Worm (Caenorhabditis elegans) whole organism, L4 larva: Measurements from ENCODE around the gene ZK632.4.
A peak's percentile ranks its signal among the peaks of the same experiment; 100 is the strongest.

ENCODE experiments used
- F44E2.7 ChIP-seq: fragments of 200-800 bp; sonication (Bioruptor generic); IDR thresholded peaks from 2 replicates; pipeline ENCODE4 v2.1.2; 2022; ENCODE audit warnings: missing genetic modification characterization, missing compliant biosample characterization
- R02D3.7 ChIP-seq: fragments of 150-350 bp; sonication (generic microtip); optimal IDR thresholded peaks from 3 replicates; lab custom pipeline; 2014; ENCODE audit warnings: missing biosample characterization, missing genetic modification characterization
- T20F7.1 ChIP-seq: fragments of 200-800 bp; sonication (Bioruptor generic); optimal IDR thresholded peaks from 2 replicates; lab custom pipeline; 2018; ENCODE audit warnings: mild to moderate bottlenecking, missing genetic modification characterization, missing compliant biosample characterization
- Y48G9A.11 ChIP-seq: fragments of 200-800 bp; sonication (Bioruptor generic); IDR thresholded peaks from 2 replicates; pipeline ENCODE4 v1.3.6; 2022; ENCODE audit warnings: missing genetic modification reagents, missing genetic modification characterization, missing compliant biosample characterization
- ZK337.2 ChIP-seq: fragments of 200-800 bp; sonication (Bioruptor generic); IDR thresholded peaks from 2 replicates; pipeline ENCODE4 v1.3.6; 2022; ENCODE audit warnings: missing genetic modification reagents, missing genetic modification characterization, missing compliant biosample characterization
- aha-1 ChIP-seq: fragments of 150-350 bp; peaks from one replicate; lab custom pipeline; 2014; ENCODE audit warnings: missing biosample characterization, missing genetic modification characterization
- ctbp-1 ChIP-seq: fragments of 200-800 bp; sonication (Bioruptor generic); IDR thresholded peaks from 2 replicates; pipeline ENCODE4 v1.3.6; 2022; ENCODE audit warnings: missing genetic modification reagents, missing genetic modification characterization, missing compliant biosample characterization
- daf-16 ChIP-seq, 3 experiments: sonication (generic microtip); optimal IDR thresholded peaks; 2 replicates each; lab custom pipeline; 2016 to 2017; ENCODE audit warnings: missing genetic modification characterization in 3 of 3, missing genetic modification reagents in 3 of 3, mild to moderate bottlenecking in 2 of 3, missing compliant biosample characterization in 2 of 3, missing biosample characterization in 1 of 3, moderate library complexity in 1 of 3
- dmd-6 ChIP-seq: fragments of 200-800 bp; sonication (Bioruptor generic); IDR thresholded peaks from 2 replicates; pipeline ENCODE4 v1.3.6; 2022; ENCODE audit warnings: missing genetic modification reagents, missing genetic modification characterization, missing compliant biosample characterization
- dpl-1 ChIP-seq: fragments of 150-350 bp; optimal IDR thresholded peaks from 2 replicates; lab custom pipeline; 2014; ENCODE audit warnings: missing biosample characterization, missing genetic modification reagents, missing genetic modification characterization
- duxl-1 ChIP-seq: sonication (generic microtip); optimal IDR thresholded peaks from 2 replicates; lab custom pipeline; 2016; ENCODE audit warnings: mild to moderate bottlenecking, missing genetic modification characterization, moderate library complexity, missing compliant biosample characterization; ENCODE audit not compliant: poor library complexity
- dve-1 ChIP-seq: sonication (generic microtip); optimal IDR thresholded peaks from 2 replicates; lab custom pipeline; 2017; ENCODE audit warnings: antibody characterized with exemption, mild to moderate bottlenecking, missing genetic modification characterization, missing compliant biosample characterization; ENCODE audit not compliant: insufficient read depth
- hlh-11 ChIP-seq: fragments of 200-800 bp; sonication (Bioruptor generic); optimal IDR thresholded peaks from 2 replicates; lab custom pipeline; 2018; ENCODE audit warnings: mild to moderate bottlenecking, missing genetic modification characterization, missing compliant biosample characterization
- hlh-30 ChIP-seq: sonication (generic microtip); optimal IDR thresholded peaks from 2 replicates; lab custom pipeline; 2017; ENCODE audit warnings: antibody characterized with exemption, mild to moderate bottlenecking, missing genetic modification characterization, missing compliant biosample characterization; ENCODE audit not compliant: insufficient read depth
- lim-7 ChIP-seq: fragments of 200-800 bp; sonication (Bioruptor generic); IDR thresholded peaks from 2 replicates; pipeline ENCODE4 v1.3.6; 2022; ENCODE audit warnings: missing genetic modification characterization, missing compliant biosample characterization
- lin-1 ChIP-seq: fragments of 200-800 bp; sonication (Bioruptor generic); IDR thresholded peaks from 2 replicates; pipeline ENCODE4 v1.3.6; 2022; ENCODE audit warnings: missing genetic modification reagents, missing genetic modification characterization, missing compliant biosample characterization
- lin-38 ChIP-seq: fragments of 200-800 bp; sonication (Bioruptor generic); IDR thresholded peaks from 2 replicates; pipeline ENCODE4 v1.3.6; 2022; ENCODE audit warnings: missing genetic modification reagents, missing genetic modification characterization, missing compliant biosample characterization
- lsy-2 ChIP-seq, 2 experiments: fragments of 150-350 bp in 1 of 2; sonication (generic microtip) in 1 of 2; optimal IDR thresholded peaks; 2 replicates each; lab custom pipeline; 2014 to 2017; ENCODE audit warnings: missing biosample characterization in 2 of 2, missing genetic modification characterization in 2 of 2
- mdl-1 ChIP-seq, 2 experiments: fragments of 150-350 bp in 1 of 2; sonication (generic microtip) in 1 of 2; optimal IDR thresholded peaks; 2 replicates each; lab custom pipeline; 2014 to 2017; ENCODE audit warnings: missing biosample characterization in 2 of 2, missing genetic modification characterization in 2 of 2
- mep-1 ChIP-seq: fragments of 150-350 bp; sonication (generic microtip); optimal IDR thresholded peaks from 3 replicates; lab custom pipeline; 2014; ENCODE audit warnings: missing biosample characterization, missing genetic modification characterization
- mes-2 ChIP-seq: sonication (generic microtip); optimal IDR thresholded peaks from 2 replicates; lab custom pipeline; 2016; ENCODE audit warnings: missing genotype, mild to moderate bottlenecking, missing genetic modification characterization, missing compliant biosample characterization; ENCODE audit not compliant: poor library complexity, severe bottlenecking
- mxl-3 ChIP-seq: fragments of 200-800 bp; sonication (Bioruptor generic); optimal IDR thresholded peaks from 2 replicates; lab custom pipeline; 2018; ENCODE audit warnings: mild to moderate bottlenecking, missing genetic modification characterization, missing compliant biosample characterization
- nhr-11 ChIP-seq: fragments of 150-350 bp; optimal IDR thresholded peaks from 2 replicates; lab custom pipeline; 2014; ENCODE audit warnings: missing biosample characterization, missing genetic modification characterization
- nhr-111 ChIP-seq: fragments of 200-800 bp; sonication (Bioruptor generic); optimal IDR thresholded peaks from 2 replicates; lab custom pipeline; 2018; ENCODE audit warnings: mild to moderate bottlenecking, missing genetic modification characterization, missing compliant biosample characterization
- nhr-237 ChIP-seq: sonication (generic microtip); optimal IDR thresholded peaks from 2 replicates; lab custom pipeline; 2017; ENCODE audit warnings: missing biosample characterization, missing genetic modification characterization
- nhr-28 ChIP-seq: fragments of 150-350 bp; optimal IDR thresholded peaks from 2 replicates; lab custom pipeline; 2014; ENCODE audit warnings: missing biosample characterization, missing genetic modification characterization
- nhr-6 ChIP-seq: fragments of 150-350 bp; optimal IDR thresholded peaks from 2 replicates; lab custom pipeline; 2014; ENCODE audit warnings: missing biosample characterization, missing genetic modification characterization
- pha-4 ChIP-seq, 2 experiments: fragments of 150-350 bp in 1 of 2; fragments of 200-800 bp in 1 of 2; sonication (Bioruptor generic) in 1 of 2; IDR thresholded peaks in 1 of 2; optimal IDR thresholded peaks in 1 of 2; 2 replicates each; pipeline versions ENCODE4 v1.3.6 to Lab custom; 2014 to 2022; ENCODE audit warnings: missing genetic modification characterization in 2 of 2, missing genetic modification reagents in 2 of 2, missing biosample characterization in 1 of 2, missing compliant biosample characterization in 1 of 2
- rbr-2 ChIP-seq: sonication (generic microtip); optimal IDR thresholded peaks from 2 replicates; lab custom pipeline; 2016; ENCODE audit warnings: missing genotype, missing genetic modification characterization, missing compliant biosample characterization
- saeg-2 ChIP-seq: fragments of 200-800 bp; sonication (Bioruptor generic); IDR thresholded peaks from 2 replicates; pipeline ENCODE4 v1.3.6; 2022; ENCODE audit warnings: missing genetic modification reagents, missing genetic modification characterization, missing compliant biosample characterization
- set-16 ChIP-seq: fragments of 200-800 bp; sonication (Bioruptor generic); IDR thresholded peaks from 2 replicates; pipeline ENCODE4 v1.3.6; 2022; ENCODE audit warnings: missing genetic modification reagents, missing genetic modification characterization, missing compliant biosample characterization
- tag-97 ChIP-seq: fragments of 200-800 bp; sonication (Bioruptor generic); IDR thresholded peaks from 2 replicates; pipeline ENCODE4 v1.3.6; 2022; ENCODE audit warnings: missing genetic modification characterization, missing compliant biosample characterization
- unc-130 ChIP-seq: sonication (generic microtip); optimal IDR thresholded peaks from 2 replicates; lab custom pipeline; 2016; ENCODE audit warnings: missing genetic modification reagents, missing genetic modification characterization, missing compliant biosample characterization
- unc-62 ChIP-seq, 3 experiments: fragments of 150-350 bp in 1 of 3; sonication (generic microtip); optimal IDR thresholded peaks in 2 of 3; peaks in 1 of 3; 1 replicate in 1 of 3; 2 replicates in 2 of 3; lab custom pipeline; 2014 to 2017; ENCODE audit warnings: missing biosample characterization in 3 of 3, missing genetic modification characterization in 3 of 3, missing genetic modification reagents in 3 of 3, missing genotype in 1 of 3
- zfp-2 ChIP-seq: sonication (generic microtip); optimal IDR thresholded peaks from 2 replicates; lab custom pipeline; 2016; ENCODE audit warnings: mild to moderate bottlenecking, missing genetic modification characterization, missing compliant biosample characterization
- zfp-3 ChIP-seq: fragments of 200-800 bp; sonication (Bioruptor generic); conservative IDR thresholded peaks from 2 replicates; pipeline ENCODE4 v1.3.6; 2022; ENCODE audit warnings: missing genetic modification reagents, missing genetic modification characterization, missing compliant biosample characterization
- zip-11 ChIP-seq: fragments of 200-800 bp; sonication (Bioruptor generic); IDR thresholded peaks from 2 replicates; pipeline ENCODE4 v1.3.6; 2022; ENCODE audit warnings: missing genetic modification characterization, missing compliant biosample characterization
- ztf-7 ChIP-seq: fragments of 150-350 bp; optimal IDR thresholded peaks from 2 replicates; lab custom pipeline; 2014; ENCODE audit warnings: missing biosample characterization, missing genetic modification characterization

The ZK632.4 gene

DNA sequence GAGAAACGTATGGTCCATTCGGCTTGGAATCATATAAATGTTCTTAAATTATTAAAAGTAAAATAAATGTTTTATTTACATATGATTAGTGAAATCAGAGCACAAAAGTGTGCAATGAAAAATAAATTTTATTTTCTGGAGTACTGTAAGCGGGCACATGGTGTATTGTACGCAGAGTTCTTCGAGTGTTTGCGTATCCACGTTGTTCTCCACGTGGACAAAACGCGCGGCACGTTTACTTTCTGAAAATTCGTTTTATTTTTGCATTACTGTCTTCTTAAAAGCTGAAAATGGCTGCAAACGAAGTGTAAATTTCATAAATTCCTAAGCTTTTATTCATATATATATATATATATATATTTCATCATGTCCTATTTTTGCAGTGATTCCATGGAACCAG is 25.3 kb upstream of the ZK632.4 start:
- TF ChIP-seq lin-38 (GFP tag; lab: Robert Waterston, UW) (peak; percentile 42), nhr-237 (tag; lab: Kevin White, UChicago) (no peak), unc-130 (GFP tag; lab: Kevin White, UChicago) (peak; percentile 2)

DNA sequence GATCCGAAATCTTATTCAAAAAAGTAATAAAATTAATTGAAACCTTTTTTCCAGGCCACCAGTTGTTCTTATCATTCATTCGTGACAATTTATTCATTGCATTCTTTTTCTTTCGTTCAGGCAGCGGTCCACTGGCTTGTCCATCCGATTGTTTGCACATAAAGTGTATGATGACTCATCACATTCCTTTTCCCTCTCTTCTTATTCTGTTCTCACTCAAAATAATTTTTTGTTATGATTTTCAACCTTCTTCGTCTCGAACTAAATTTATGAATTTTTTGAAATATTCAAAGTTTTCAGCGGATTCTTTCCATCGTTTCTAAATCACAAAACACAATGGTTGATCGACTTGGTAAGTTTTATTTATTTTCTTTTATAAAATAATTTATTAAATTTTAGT is 23.2 kb upstream of the ZK632.4 start, which contains the start of gene ZK632.12:
Gene ZK632.12 (plus strand): TSS at position 301 of the 400 bp plus-strand sequence.
- TF ChIP-seq Y48G9A.11 (GFP tag; lab: Robert Waterston, UW) (no peak), pha-4 (GFP tag; IDR thresholded peaks at IDR 0.05; lab: Robert Waterston, UW) (no peak), pha-4 (tag; optimal IDR thresholded peaks at IDR 0.05; lab: Kevin White, UChicago) (peak; percentile 20), lsy-2 (tag; optimal IDR thresholded peaks at IDR 0.05; lab: Kevin White, UChicago) (peak in 1 of 2 experiments; percentile 15), aha-1 (tag; lab: Kevin White, UChicago) (peak; percentile 33), zfp-3 (GFP tag; lab: Robert Waterston, UW) (no peak), zfp-2 (no peak), nhr-28 (tag; lab: Kevin White, UChicago) (no peak), nhr-6 (tag; lab: Kevin White, UChicago) (peak; percentile 48), unc-130 (GFP tag; lab: Kevin White, UChicago) (no peak), dve-1 (peak; percentile 19), nhr-237 (tag; lab: Kevin White, UChicago) (no peak)

DNA sequence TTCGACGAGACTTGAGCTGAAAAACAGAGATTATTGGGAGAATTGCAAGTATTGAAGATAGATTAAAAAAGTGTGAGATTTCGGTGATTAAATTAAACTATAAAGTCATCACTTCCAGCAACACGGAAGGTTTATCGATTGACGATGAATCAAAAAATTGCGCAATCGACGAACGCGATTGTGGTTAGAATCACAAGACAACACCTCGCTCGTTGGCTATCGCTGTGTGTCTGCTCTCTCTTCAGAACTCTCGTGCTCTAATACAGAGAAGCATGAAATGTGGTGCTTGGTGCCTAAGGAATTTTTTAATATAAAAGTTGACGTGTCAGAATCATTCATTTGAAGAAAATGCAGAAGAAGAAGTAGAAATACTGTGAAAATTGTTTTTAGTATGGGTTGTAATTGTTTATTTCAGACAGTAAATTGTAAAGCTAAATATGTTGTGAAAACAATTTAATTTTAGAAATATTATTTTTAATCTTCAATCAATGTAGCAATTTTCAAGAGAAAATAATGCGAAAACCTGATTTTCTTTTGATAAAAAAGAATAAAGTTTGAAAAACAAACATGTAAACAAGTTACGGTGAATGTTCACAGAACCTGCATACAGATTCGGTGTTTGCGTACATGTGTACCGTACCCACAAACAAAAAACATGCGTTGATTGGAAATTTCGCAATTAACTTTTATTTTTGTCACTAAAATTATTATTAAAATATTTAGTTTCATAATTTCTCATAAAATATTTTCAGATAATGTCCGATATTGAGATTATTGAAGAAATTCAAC is 20.1 kb upstream of the ZK632.4 start, which contains the start of the genes ZK632.10 and ZK632.11:
Gene ZK632.10 (minus strand): TSS at position 560 of the 789 bp plus-strand sequence.
Gene ZK632.11 (plus strand): TSS at position 753 of the 789 bp plus-strand sequence.
- TF ChIP-seq dmd-6 (GFP tag; lab: Robert Waterston, UW) (peak; percentile 52), lim-7 (GFP tag; lab: Robert Waterston, UW) (peak; percentile 16; the same call in 1 of the 2 replicates), zip-11 (GFP tag; lab: Robert Waterston, UW) (no peak), ctbp-1 (GFP tag; lab: Robert Waterston, UW) (0 out of 2 replicates have a peak, but pooled peaks have one; percentile 28), mdl-1 (tag; optimal IDR thresholded peaks at IDR 0.05; lab: Kevin White, UChicago) (peak; percentile 35 to 72), hlh-11 (tag; lab: Kevin White, UChicago) (peak; percentile 26), mep-1 (tag; lab: Kevin White, UChicago) (peak; percentile 53), R02D3.7 (tag; lab: Kevin White, UChicago) (no peak), nhr-11 (no peak), rbr-2 (tag; lab: Kevin White, UChicago) (peak; percentile 6), lin-1 (0 out of 2 replicates have a peak, but pooled peaks have one; percentile 7), tag-97 (no peak), daf-16 (GFP tag; optimal IDR thresholded peaks at IDR 0.05; lab: Kevin White, UChicago) (peak in 1 of 2 experiments; percentile 27), daf-16 (tag; optimal IDR thresholded peaks at IDR 0.05; lab: Kevin White, UChicago) (peak; percentile 93), nhr-111 (GFP tag; lab: Kevin White, UChicago) (no peak), saeg-2 (GFP tag; lab: Robert Waterston, UW) (no peak), T20F7.1 (GFP tag; lab: Kevin White, UChicago) (peak; percentile 32), dve-1 (peak; percentile 44), pha-4 (GFP tag; IDR thresholded peaks at IDR 0.05; lab: Robert Waterston, UW) (no peak), pha-4 (tag; optimal IDR thresholded peaks at IDR 0.05; lab: Kevin White, UChicago) (peak; percentile 87), lsy-2 (tag; optimal IDR thresholded peaks at IDR 0.05; lab: Kevin White, UChicago) (peak; percentile 61 to 98), unc-130 (GFP tag; lab: Kevin White, UChicago) (peak; percentile 56), mxl-3 (GFP tag; lab: Kevin White, UChicago) (no peak), unc-62 (GFP tag; optimal IDR thresholded peaks at IDR 0.05 in 1 of 2; lab: Kevin White, UChicago) (peak in 1 of 2 experiments; percentile 74), unc-62 (tag; optimal IDR thresholded peaks at IDR 0.05; lab: Kevin White, UChicago) (no peak), ZK337.2 (GFP tag; lab: Robert Waterston, UW) (no peak), lin-38 (GFP tag; lab: Robert Waterston, UW) (peak; percentile 34), set-16 (no peak), dpl-1 (GFP tag; lab: Kevin White, UChicago) (peak; percentile 40), duxl-1 (no peak), F44E2.7 (GFP tag; lab: Robert Waterston, UW) (no peak), mes-2 (tag; lab: Kevin White, UChicago) (peak; percentile 80), ztf-7 (peak; percentile 28), hlh-30 (peak; percentile 89)
- TF ChIP-seq, all 104 proteins: peak for 20
